Worm (Caenorhabditis elegans) whole organism, L4/young adult: Measurements from ENCODE around the gene F25B3.5.

ENCODE experiments used
- dao-5 ChIP-seq: sonication (generic microtip); optimal IDR thresholded peaks from 2 replicates; lab custom pipeline; 2016; ENCODE audit warnings: missing genotype, missing genetic modification characterization, moderate library complexity, missing compliant biosample characterization
- him-1 ChIP-seq: sonication (generic microtip); optimal IDR thresholded peaks from 2 replicates; lab custom pipeline; 2016; ENCODE audit warnings: missing genotype, missing genetic modification reagents, missing genetic modification characterization, missing compliant biosample characterization

DNA sequence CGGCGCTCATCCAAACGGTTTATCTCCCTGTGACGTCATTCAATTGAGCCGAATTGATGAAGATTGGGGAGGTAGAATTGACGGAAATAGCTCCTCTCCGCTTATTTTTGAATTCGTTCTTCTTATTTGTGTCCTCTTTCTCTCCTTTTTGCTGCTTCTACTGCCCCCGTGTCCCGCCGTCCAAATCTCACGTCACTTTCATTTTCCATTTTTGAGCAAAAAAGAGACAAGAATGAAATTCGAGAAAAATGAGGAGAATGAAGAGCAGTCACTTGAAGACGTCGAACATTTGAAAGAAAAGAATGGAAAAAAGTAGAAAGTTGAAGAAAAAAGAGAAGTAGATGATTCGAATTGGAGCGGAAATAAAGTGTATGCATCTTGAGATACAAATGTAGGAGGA is 6.5 kb downstream of the F25B3.5 start:
- no peak for TF ChIP-seq dao-5 (tag; lab: Kevin White, UChicago)
- TF ChIP-seq him-1 (tag; lab: Kevin White, UChicago), result no peak
